Worm (Caenorhabditis elegans) whole organism, mixed stage, embryonic: ENCODE measurements around the gene spl-1.

Experiments
- M03D4.4 ChIP-seq: sonication (generic microtip); optimal IDR thresholded peaks from 2 replicates; lab custom pipeline; 2017; ENCODE audit warnings: mild to moderate bottlenecking, missing genetic modification characterization, missing compliant biosample characterization
- cnd-1 ChIP-seq: fragments of 200-800 bp; sonication (Bioruptor generic); optimal IDR thresholded peaks from 2 replicates; lab custom pipeline; 2018; ENCODE audit warnings: mild to moderate bottlenecking, missing genetic modification characterization, missing compliant biosample characterization
- lin-13 ChIP-seq: fragments of 150-350 bp; optimal IDR thresholded peaks from 2 replicates; lab custom pipeline; 2014; ENCODE audit warnings: missing biosample characterization, missing genetic modification characterization
- mep-1 ChIP-seq: fragments of 150-350 bp; optimal IDR thresholded peaks from 2 replicates; lab custom pipeline; 2017; ENCODE audit warnings: missing biosample characterization, missing genetic modification reagents, missing genetic modification characterization, inconsistent platforms

ce11 chrIV:330523-330922 is 52.5 kb downstream of the spl-1 start, which contains the start of gene F18F11.4:
- TF ChIP-seq M03D4.4 (tag; lab: Kevin White, UChicago) (no peak), mep-1 (tag; lab: Kevin White, UChicago) (no peak), lin-13 (tag; lab: Kevin White, UChicago) (no peak), cnd-1 (tag; lab: Kevin White, UChicago) (no peak)
